Worm (Caenorhabditis elegans) whole organism, young adult: ENCODE data around the gene nhr-97.

Experiments
- B0035.1 ChIP-seq: sonication (generic microtip); optimal IDR thresholded peaks from 2 replicates; lab custom pipeline; 2016; ENCODE audit warnings: missing genetic modification characterization, mild to moderate bottlenecking, missing compliant biosample characterization, missing genotype, missing genetic modification reagents
- F10E7.11 ChIP-seq: sonication (generic microtip); optimal IDR thresholded peaks from 2 replicates; lab custom pipeline; 2017; ENCODE audit warnings: mild to moderate bottlenecking, missing genetic modification characterization, moderate library complexity, missing compliant biosample characterization
- F39B2.1 ChIP-seq: fragments of 200-800 bp; sonication (Bioruptor generic); IDR thresholded peaks from 2 replicates; pipeline ENCODE4 v1.3.6; 2022; ENCODE audit warnings: missing genetic modification reagents, missing genetic modification characterization, missing compliant biosample characterization
- F57C9.4 ChIP-seq: sonication (generic microtip); optimal IDR thresholded peaks from 2 replicates; lab custom pipeline; 2017; ENCODE audit warnings: mild to moderate bottlenecking, missing genetic modification characterization, missing compliant biosample characterization
- T07F8.4 ChIP-seq: sonication (generic microtip); optimal IDR thresholded peaks from 2 replicates; lab custom pipeline; 2016; ENCODE audit warnings: mild to moderate bottlenecking, missing genetic modification characterization, moderate library complexity, missing compliant biosample characterization
- Y53G8AR.9 ChIP-seq: fragments of 200-800 bp; sonication (Bioruptor generic); conservative IDR thresholded peaks from 2 replicates; pipeline ENCODE4 v1.3.6; 2022; ENCODE audit warnings: missing genetic modification reagents, missing genetic modification characterization, missing compliant biosample characterization
- Y67H2A.10 ChIP-seq: fragments of 200-800 bp; sonication (Bioruptor generic); conservative IDR thresholded peaks from 2 replicates; pipeline ENCODE4 v1.3.6; 2022; ENCODE audit warnings: missing genetic modification reagents, missing genetic modification characterization, missing compliant biosample characterization
- ama-1 ChIP-seq, 3 experiments: fragments of 150-350 bp in 1 of 3; sonication (generic microtip) in 2 of 3; optimal IDR thresholded peaks; 2 replicates each; lab custom pipeline; 2014 to 2018; ENCODE audit warnings: missing biosample characterization in 2 of 3, missing genetic modification characterization in 2 of 3, missing genetic modification reagents in 2 of 3
- aptf-3 ChIP-seq: fragments of 200-800 bp; sonication (Bioruptor generic); IDR thresholded peaks from 2 replicates; pipeline ENCODE4 v1.3.6; 2022; ENCODE audit warnings: missing genetic modification characterization, missing compliant biosample characterization
- attf-5 ChIP-seq: fragments of 200-800 bp; sonication (Bioruptor generic); optimal IDR thresholded peaks from 2 replicates; lab custom pipeline; 2018; ENCODE audit warnings: mild to moderate bottlenecking, missing genetic modification characterization, missing compliant biosample characterization
- cebp-1 ChIP-seq, 2 experiments: fragments of 200-800 bp in 1 of 2; sonication (Bioruptor generic) in 1 of 2; sonication (generic microtip) in 1 of 2; IDR thresholded peaks in 1 of 2; optimal IDR thresholded peaks in 1 of 2; 2 replicates each; pipeline versions ENCODE4 v1.3.6 to Lab custom; 2017 to 2022; ENCODE audit warnings: missing compliant biosample characterization in 2 of 2, missing genetic modification characterization in 2 of 2, mild to moderate bottlenecking in 1 of 2, missing genetic modification reagents in 1 of 2, moderate library complexity in 1 of 2
- ceh-40 ChIP-seq: fragments of 200-800 bp; sonication (Bioruptor generic); IDR thresholded peaks from 2 replicates; pipeline ENCODE4 v1.3.6; 2022; ENCODE audit warnings: missing genetic modification characterization, missing compliant biosample characterization
- dox-1 ChIP-seq: fragments of 200-800 bp; sonication (Bioruptor generic); IDR thresholded peaks from 2 replicates; pipeline ENCODE4 v1.3.6; 2022; ENCODE audit warnings: missing genetic modification reagents, missing genetic modification characterization, missing compliant biosample characterization
- dpff-1 ChIP-seq: sonication (generic microtip); optimal IDR thresholded peaks from 2 replicates; lab custom pipeline; 2017; ENCODE audit warnings: mild to moderate bottlenecking, missing genetic modification characterization, missing compliant biosample characterization
- egl-18 ChIP-seq: fragments of 200-800 bp; sonication (Bioruptor generic); IDR thresholded peaks from 2 replicates; pipeline ENCODE4 v1.3.6; 2022; ENCODE audit warnings: missing genetic modification reagents, missing genetic modification characterization, missing compliant biosample characterization
- egl-44 ChIP-seq: fragments of 200-800 bp; sonication (Bioruptor generic); IDR thresholded peaks from 2 replicates; pipeline ENCODE4 v1.3.6; 2022; ENCODE audit warnings: missing genetic modification reagents, missing genetic modification characterization, missing compliant biosample characterization
- ekl-4 ChIP-seq: fragments of 200-800 bp; sonication (Bioruptor generic); IDR thresholded peaks from 2 replicates; pipeline ENCODE4 v1.3.6; 2022; ENCODE audit warnings: missing genetic modification reagents, missing genetic modification characterization, missing compliant biosample characterization
- ets-4 ChIP-seq: fragments of 200-800 bp; sonication (Bioruptor generic); optimal IDR thresholded peaks from 2 replicates; lab custom pipeline; 2018; ENCODE audit warnings: mild to moderate bottlenecking, missing genetic modification characterization, missing compliant biosample characterization
- hlh-12 ChIP-seq: sonication (generic microtip); optimal IDR thresholded peaks from 2 replicates; lab custom pipeline; 2016; ENCODE audit warnings: missing genetic modification characterization, missing compliant biosample characterization
- hmg-1.2 ChIP-seq: fragments of 200-800 bp; sonication (Bioruptor generic); IDR thresholded peaks from 2 replicates; pipeline ENCODE4 v1.3.6; 2022; ENCODE audit warnings: missing genetic modification reagents, missing genetic modification characterization, missing compliant biosample characterization
- let-607 ChIP-seq, 2 experiments: fragments of 200-800 bp in 1 of 2; sonication (Bioruptor generic) in 1 of 2; sonication (generic microtip) in 1 of 2; optimal IDR thresholded peaks; 2 replicates each; lab custom pipeline; 2016 to 2018; ENCODE audit warnings: mild to moderate bottlenecking in 2 of 2, missing compliant biosample characterization in 2 of 2, missing genetic modification characterization in 2 of 2, moderate library complexity in 2 of 2, missing genotype in 1 of 2
- lin-40 ChIP-seq: sonication (generic microtip); optimal IDR thresholded peaks from 2 replicates; lab custom pipeline; 2016; ENCODE audit warnings: missing genetic modification characterization, mild to moderate bottlenecking, missing compliant biosample characterization, missing genotype, missing genetic modification reagents
- lin-54 ChIP-seq: fragments of 200-800 bp; sonication (Bioruptor generic); optimal IDR thresholded peaks from 2 replicates; lab custom pipeline; 2018; ENCODE audit warnings: mild to moderate bottlenecking, missing genetic modification characterization, missing compliant biosample characterization
- lsl-1 ChIP-seq: fragments of 200-800 bp; sonication (Bioruptor generic); optimal IDR thresholded peaks from 2 replicates; lab custom pipeline; 2018; ENCODE audit warnings: mild to moderate bottlenecking, missing genetic modification characterization, moderate library complexity, missing compliant biosample characterization
- mel-28 ChIP-seq: sonication (generic microtip); optimal IDR thresholded peaks from 2 replicates; lab custom pipeline; 2016; ENCODE audit warnings: borderline replicate concordance, mild to moderate bottlenecking, missing genetic modification characterization, missing compliant biosample characterization
- nhr-120 ChIP-seq: fragments of 200-800 bp; sonication (Bioruptor generic); IDR thresholded peaks from 2 replicates; pipeline ENCODE4 v1.3.6; 2022; ENCODE audit warnings: missing genetic modification characterization, missing compliant biosample characterization
- nhr-80 ChIP-seq: sonication (generic microtip); optimal IDR thresholded peaks from 2 replicates; lab custom pipeline; 2016; ENCODE audit warnings: missing genetic modification characterization, missing compliant biosample characterization
- rec-8 ChIP-seq, 2 experiments: sonication (generic microtip); optimal IDR thresholded peaks; 2 replicates each; lab custom pipeline; 2016; ENCODE audit warnings: mild to moderate bottlenecking in 2 of 2, missing genetic modification characterization in 2 of 2, missing genetic modification reagents in 2 of 2, missing genotype in 2 of 2, missing biosample characterization in 1 of 2, missing compliant biosample characterization in 1 of 2, moderate library complexity in 1 of 2
- repo-1 ChIP-seq: sonication (generic microtip); optimal IDR thresholded peaks from 2 replicates; lab custom pipeline; 2017; ENCODE audit warnings: mild to moderate bottlenecking, missing genetic modification characterization, missing compliant biosample characterization
- snpc-1.1 ChIP-seq: sonication (generic microtip); optimal IDR thresholded peaks from 2 replicates; lab custom pipeline; 2017; ENCODE audit warnings: missing genetic modification characterization, mild to moderate bottlenecking, missing compliant biosample characterization, antibody characterized with exemption, moderate library complexity, missing genotype, missing genetic modification reagents; ENCODE audit not compliant: insufficient read depth
- tbp1 ChIP-seq: fragments of 200-800 bp; sonication (Bioruptor generic); optimal IDR thresholded peaks from 2 replicates; lab custom pipeline; 2018; ENCODE audit warnings: mild to moderate bottlenecking, missing genetic modification characterization, missing compliant biosample characterization
- tbx-9 ChIP-seq: sonication (generic microtip); optimal IDR thresholded peaks from 2 replicates; lab custom pipeline; 2016; ENCODE audit warnings: borderline replicate concordance, missing genetic modification characterization, inconsistent platforms, missing compliant biosample characterization
- tlf-1 ChIP-seq: fragments of 200-800 bp; sonication (Bioruptor generic); optimal IDR thresholded peaks from 2 replicates; lab custom pipeline; 2018; ENCODE audit warnings: mild to moderate bottlenecking, missing genetic modification characterization, missing compliant biosample characterization
- zfh-2 ChIP-seq: fragments of 200-800 bp; sonication (Bioruptor generic); conservative IDR thresholded peaks from 2 replicates; pipeline ENCODE4 v1.3.6; 2022; ENCODE audit warnings: missing genetic modification reagents, missing genetic modification characterization, missing compliant biosample characterization
- zim-3 ChIP-seq: sonication (generic microtip); optimal IDR thresholded peaks from 2 replicates; lab custom pipeline; 2017; ENCODE audit warnings: mild to moderate bottlenecking, missing genetic modification characterization, moderate library complexity, missing compliant biosample characterization
- ztf-22 ChIP-seq: fragments of 200-800 bp; sonication (Bioruptor generic); optimal IDR thresholded peaks from 2 replicates; lab custom pipeline; 2018; ENCODE audit warnings: mild to moderate bottlenecking, missing genetic modification characterization, moderate library complexity, missing compliant biosample characterization

nhr-97 gene

DNA sequence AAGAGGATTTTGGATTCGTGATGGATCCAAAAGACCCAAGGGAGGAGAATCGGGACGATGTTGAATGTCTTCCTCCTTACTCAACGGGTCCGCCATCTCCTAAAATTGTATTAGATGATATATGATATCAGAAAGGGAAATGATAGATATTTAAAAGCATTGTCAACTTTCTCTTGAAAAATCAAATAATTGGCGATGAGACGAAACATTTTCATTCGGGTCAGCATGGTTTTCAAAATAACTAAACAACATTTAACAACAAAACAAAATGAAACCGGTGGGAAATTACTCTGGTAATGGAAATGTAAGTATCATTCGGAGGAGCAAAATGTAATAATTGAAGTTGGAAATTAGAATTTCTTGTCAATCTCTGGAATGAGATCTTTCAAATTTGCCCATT lies 39.1 kb downstream of the nhr-97 start, which contains the start of gene pis-1:
Gene pis-1 (minus strand): TSS at position 101 of the 400 bp plus-strand sequence.
- TF ChIP-seq hmg-1.2: peak; percentile 8; the same call in 1 of the 2 replicates
- TF ChIP-seq hlh-12 (tag; lab: Kevin White, UChicago): no peak
- TF ChIP-seq, all 124 proteins: peak for 1

DNA sequence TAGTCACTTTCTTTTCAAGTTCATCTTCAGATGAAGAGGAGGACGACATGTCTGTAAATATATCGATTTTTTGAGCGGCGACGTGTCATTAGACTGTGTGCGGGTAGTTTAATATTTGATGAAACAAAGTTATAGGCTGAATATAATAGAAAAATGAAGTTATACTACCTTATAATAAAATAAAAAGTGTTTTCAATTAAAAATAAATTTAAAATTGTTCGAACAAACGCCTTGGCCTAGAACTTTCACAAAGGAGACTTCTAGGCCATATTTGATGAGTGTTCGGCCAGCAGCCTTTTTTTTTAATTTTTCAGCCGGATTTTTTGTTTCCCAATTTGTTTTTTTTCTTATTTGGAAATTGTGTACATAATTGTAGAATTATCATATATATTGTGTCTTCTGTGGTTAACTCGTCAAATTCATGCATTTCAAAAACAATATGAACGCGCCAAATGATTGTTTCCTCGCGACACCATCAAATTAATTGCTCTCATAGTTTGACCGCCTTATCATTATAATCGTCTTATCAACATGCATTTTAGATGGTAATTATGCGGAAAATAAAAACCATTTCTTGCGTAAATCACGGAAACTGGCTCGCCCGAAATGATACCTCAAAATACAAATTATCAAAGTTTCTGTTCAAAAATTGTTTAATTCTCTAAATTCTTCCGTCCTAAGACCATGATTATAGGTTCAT lies 40.0 kb downstream of the nhr-97 start, which contains the start of gene T13F2.2:
Gene T13F2.2 (minus strand): TSS at position 51 of the 700 bp plus-strand sequence.
- TF ChIP-seq lsl-1 (GFP tag; lab: Kevin White, UChicago) (no peak), nhr-80 (tag; lab: Kevin White, UChicago) (peak; percentile 46), lin-54 (peak; percentile 15)

DNA sequence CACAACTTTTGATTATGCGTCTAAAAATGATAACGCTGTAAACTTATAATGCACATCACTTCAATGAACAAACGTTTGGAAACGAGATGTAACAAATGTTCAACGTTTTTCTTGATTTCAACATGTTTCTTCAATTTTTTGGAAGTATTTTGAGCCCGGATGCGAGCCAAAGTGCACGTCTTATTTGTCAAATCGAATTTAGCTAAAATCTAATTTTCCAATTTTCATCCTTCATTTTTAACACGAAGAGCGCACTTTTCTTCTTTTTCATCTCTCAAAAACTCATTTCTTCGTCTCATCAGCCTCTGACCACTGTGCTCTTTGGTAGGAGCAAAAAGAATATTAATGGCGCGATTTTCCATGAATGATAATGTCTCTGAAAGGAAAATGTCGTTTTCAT lies 40.9 kb downstream of the nhr-97 start:
- TF ChIP-seq nhr-80 (tag; lab: Kevin White, UChicago) (peak; percentile 50), Y67H2A.10 (GFP tag; lab: Robert Waterston, UW) (no peak), F39B2.1 (no peak), mel-28 (tag; lab: Kevin White, UChicago) (no peak), tbx-9 (tag; lab: Kevin White, UChicago) (no peak), Y53G8AR.9 (GFP tag; lab: Robert Waterston, UW) (0 out of 2 replicates have a peak, but pooled peaks have one; percentile 8)

DNA sequence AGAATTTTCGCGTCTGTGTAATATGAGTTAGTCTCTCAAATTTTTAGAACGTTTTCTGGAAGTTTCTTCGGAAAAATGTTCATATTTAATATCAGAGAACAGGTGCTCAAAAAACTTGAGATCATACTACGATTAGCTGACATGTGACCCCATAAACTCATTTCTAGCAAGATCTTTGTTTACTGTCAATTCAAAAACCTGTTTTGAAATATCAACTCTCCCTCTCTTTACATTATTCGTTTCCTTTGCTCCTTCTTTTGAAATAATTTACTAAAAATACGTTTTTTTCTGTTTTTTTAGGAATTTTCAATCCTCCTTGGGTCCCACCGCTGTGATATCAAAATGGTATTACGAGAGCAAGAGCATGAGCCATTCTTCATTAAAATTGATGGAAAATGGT lies 41.7 kb downstream of the nhr-97 start, which contains the start of gene fat-4:
Gene fat-4 (plus strand): TSS at position 301 of the 400 bp plus-strand sequence.
- TF ChIP-seq zim-3 (tag; lab: Kevin White, UChicago) (no peak), dpff-1 (no peak), F57C9.4 (tag; lab: Kevin White, UChicago) (no peak), egl-18 (GFP tag; lab: Robert Waterston, UW) (no peak), hlh-12 (tag; lab: Kevin White, UChicago) (no peak), Y67H2A.10 (GFP tag; lab: Robert Waterston, UW) (no peak)

DNA sequence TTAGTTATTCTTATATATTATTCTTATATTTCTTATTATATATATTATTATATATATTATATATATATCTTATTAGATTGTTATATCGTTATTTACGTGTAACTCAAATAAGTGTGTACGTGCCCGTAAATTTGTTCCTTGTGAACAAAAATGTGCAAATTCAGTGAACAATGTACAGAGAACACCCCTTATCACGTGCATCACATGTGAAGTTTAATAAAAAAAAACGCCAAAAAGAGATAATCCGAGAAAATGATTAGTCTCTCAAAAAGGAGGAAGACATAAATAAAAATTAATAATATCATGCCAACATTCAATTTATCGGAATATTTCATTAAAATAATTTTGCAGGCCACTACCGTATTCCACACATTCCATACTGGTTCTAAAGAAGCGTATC lies 42.2 kb downstream of the nhr-97 start:
- TF ChIP-seq F10E7.11 (tag; lab: Kevin White, UChicago): no peak
- TF ChIP-seq B0035.1 (tag; lab: Kevin White, UChicago): no peak
- no peak for TF ChIP-seq T07F8.4 (tag; lab: Kevin White, UChicago)
- TF ChIP-seq zim-3 (tag; lab: Kevin White, UChicago): no peak

DNA sequence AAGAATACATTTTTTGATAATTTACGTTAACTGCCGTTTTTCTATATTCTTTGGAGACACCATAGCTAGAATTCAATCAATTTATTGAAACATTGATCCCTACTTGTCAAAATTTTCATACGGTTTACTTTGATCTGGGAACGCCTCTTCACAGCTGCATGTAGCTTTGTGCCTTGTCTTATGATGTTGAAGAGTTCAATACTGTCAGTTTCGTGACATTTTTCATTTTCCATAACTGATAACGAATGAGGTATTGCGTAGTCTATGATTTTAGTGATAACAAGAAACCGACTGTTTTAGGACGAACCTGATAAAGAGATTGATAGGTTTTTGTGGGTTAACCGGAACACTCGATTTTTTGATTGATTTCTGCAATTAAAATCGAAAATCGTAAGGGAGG lies 44.0 kb downstream of the nhr-97 start:
- peak; percentile 51; the same call in 1 of the 2 replicates for TF ChIP-seq dox-1 (GFP tag; lab: Robert Waterston, UW)
- peak; percentile 90 for TF ChIP-seq ztf-22
- no peak for TF ChIP-seq nhr-120
- no peak for TF ChIP-seq ama-1 (optimal IDR thresholded peaks at IDR 0.05; lab: Kevin White, UChicago)
- no peak for TF ChIP-seq ama-1 (GFP tag; optimal IDR thresholded peaks at IDR 0.05; lab: Kevin White, UChicago)
- no peak for TF ChIP-seq aptf-3 (GFP tag; lab: Robert Waterston, UW)
- TF ChIP-seq ceh-40: 0 out of 2 replicates have a peak, but pooled peaks have one; percentile 7
- peak; percentile 18 for TF ChIP-seq attf-5 (GFP tag; lab: Kevin White, UChicago)
- TF ChIP-seq lin-54: peak; percentile 34
- TF ChIP-seq tbp1: peak; percentile 35
- peak; percentile 54 for TF ChIP-seq tlf-1 (GFP tag; lab: Kevin White, UChicago)
- TF ChIP-seq lin-40: peak; percentile 31
- TF ChIP-seq repo-1 (tag; lab: Kevin White, UChicago): peak; percentile 46
- peak; percentile 83 for TF ChIP-seq ets-4 (GFP tag; lab: Kevin White, UChicago)
- 0 out of 2 replicates have a peak, but pooled peaks have one; percentile 22 for TF ChIP-seq egl-44
- no peak for TF ChIP-seq snpc-1.1
- TF ChIP-seq zfh-2: no peak
- TF ChIP-seq let-607 (tag; optimal IDR thresholded peaks at IDR 0.05; lab: Kevin White, UChicago): peak; percentile 29 to 60
- TF ChIP-seq cebp-1 (GFP tag; IDR thresholded peaks at IDR 0.05; lab: Robert Waterston, UW): no peak
- peak; percentile 54 for TF ChIP-seq cebp-1 (tag; optimal IDR thresholded peaks at IDR 0.05; lab: Kevin White, UChicago)
- TF ChIP-seq ekl-4: no peak
- TF ChIP-seq rec-8 (tag; optimal IDR thresholded peaks at IDR 0.05; lab: Kevin White, UChicago): no peak
